Fruit fly (Drosophila melanogaster) S2 (cell line): ENCODE results near the gene RNaseX25.

Source experiments
- CG8478 ChIP-seq: fragments of >200 bp; optimal IDR thresholded peaks from 2 replicates; lab custom pipeline; 2018
- CTCF ChIP-seq, 2 experiments: fragments of >200 bp; optimal IDR thresholded peaks; 2 replicates each; lab custom pipeline; 2018

- TF ChIP-seq CG8478 (lab: Kevin White, UChicago) (no peak), CTCF (optimal IDR thresholded peaks at IDR 0.05; lab: Kevin White, UChicago) (no peak)
Measured at dm6 chr3L:7934200-7934599, 36.2 kb upstream of the RNaseX25 start.
